Fruit fly (Drosophila melanogaster) whole organism, embryonic: ENCODE data around the gene Ugt305A1.

Experiments
- Adf1 ChIP-seq: fragments of 200-800 bp; sonication (Bioruptor generic); IDR thresholded peaks from 2 replicates; pipeline ENCODE4 v1.3.6; 2022; ENCODE audit warnings: missing biosample characterization, missing genetic modification characterization
- Aef1 ChIP-seq: fragments of 200-800 bp; sonication (Bioruptor generic); IDR thresholded peaks from 3 replicates; pipeline ENCODE4 v1.3.6; 2022; ENCODE audit warnings: missing biosample characterization, missing genetic modification characterization
- Atf3 ChIP-seq: fragments of 200-800 bp; sonication (Bioruptor generic); optimal IDR thresholded peaks from 3 replicates; lab custom pipeline; 2016; ENCODE audit warnings: missing biosample characterization, missing genetic modification characterization
- Blimp-1 ChIP-seq: fragments of 200-800 bp; sonication (Bioruptor generic); optimal IDR thresholded peaks from 3 replicates; lab custom pipeline; 2018; ENCODE audit warnings: missing biosample characterization, missing genetic modification characterization, mild to moderate bottlenecking, moderate library complexity, missing genetic modification reagents
- CG10147 ChIP-seq: fragments of 200-800 bp; sonication (Bioruptor generic); optimal IDR thresholded peaks from 2 replicates; lab custom pipeline; 2019; ENCODE audit warnings: missing biosample characterization, mild to moderate bottlenecking, missing genetic modification characterization, moderate library complexity
- CG10366 ChIP-seq: fragments of 200-800 bp; sonication (Bioruptor generic); IDR thresholded peaks from 2 replicates; pipeline ENCODE4 v1.3.6; 2022; ENCODE audit warnings: missing biosample characterization, missing genetic modification characterization
- CG12155 ChIP-seq: fragments of 200-800 bp; sonication (Bioruptor generic); optimal IDR thresholded peaks from 3 replicates; lab custom pipeline; 2016; ENCODE audit warnings: missing biosample characterization, missing genetic modification characterization
- CG12744 ChIP-seq: fragments of 200-800 bp; sonication (Bioruptor generic); optimal IDR thresholded peaks from 2 replicates; lab custom pipeline; 2016; ENCODE audit warnings: missing biosample characterization, missing genetic modification characterization
- CG13123 ChIP-seq: fragments of 200-800 bp; sonication (Bioruptor generic); optimal IDR thresholded peaks from 2 replicates; lab custom pipeline; 2016; ENCODE audit warnings: missing biosample characterization, missing genetic modification characterization
- CG14014 ChIP-seq: fragments of 200-800 bp; sonication (Bioruptor generic); IDR thresholded peaks from 2 replicates; pipeline ENCODE4 v1.3.6; 2022; ENCODE audit warnings: missing biosample characterization, missing genetic modification characterization
- CG14050 ChIP-seq: fragments of 200-800 bp; sonication (Bioruptor generic); IDR thresholded peaks from 3 replicates; pipeline ENCODE4 v1.3.6; 2022; ENCODE audit warnings: missing biosample characterization, missing genetic modification characterization
- CG15601 ChIP-seq: fragments of 200-800 bp; sonication (Bioruptor generic); optimal IDR thresholded peaks from 3 replicates; lab custom pipeline; 2019; ENCODE audit warnings: missing biosample characterization, mild to moderate bottlenecking, missing genetic modification characterization, moderate library complexity
- CG16779 ChIP-seq: fragments of 200-800 bp; sonication (Bioruptor generic); IDR thresholded peaks from 2 replicates; pipeline ENCODE4 v1.3.6; 2022; ENCODE audit warnings: missing biosample characterization, missing genetic modification characterization
- CG17186 ChIP-seq: fragments of 200-800 bp; sonication (Bioruptor generic); optimal IDR thresholded peaks from 3 replicates; lab custom pipeline; 2017; ENCODE audit warnings: missing biosample characterization, missing genetic modification reagents, missing genetic modification characterization
- CG2199 ChIP-seq: fragments of 200-800 bp; sonication (Bioruptor generic); IDR thresholded peaks from 3 replicates; pipeline ENCODE4 v1.3.6; 2022; ENCODE audit warnings: missing biosample characterization, missing genetic modification characterization
- CG30020 ChIP-seq: fragments of 200-800 bp; optimal IDR thresholded peaks from 2 replicates; lab custom pipeline; 2019; ENCODE audit warnings: missing biosample characterization, mild to moderate bottlenecking, missing genetic modification characterization, moderate library complexity
- CG32532 ChIP-seq: fragments of 200-800 bp; sonication (Bioruptor generic); IDR thresholded peaks from 2 replicates; pipeline ENCODE4 v1.3.6; 2022; ENCODE audit warnings: missing biosample characterization, missing genetic modification characterization
- CG4424 ChIP-seq: fragments of 200-800 bp; sonication (Bioruptor generic); optimal IDR thresholded peaks from 3 replicates; lab custom pipeline; 2016; ENCODE audit warnings: missing biosample characterization, missing genetic modification characterization
- CG4854 ChIP-seq: fragments of 200-800 bp; sonication (Bioruptor generic); optimal IDR thresholded peaks from 2 replicates; lab custom pipeline; 2016; ENCODE audit warnings: missing biosample characterization, missing genetic modification characterization, inconsistent platforms
- CG5245 ChIP-seq: fragments of 200-800 bp; sonication (Bioruptor generic); optimal IDR thresholded peaks from 3 replicates; lab custom pipeline; 2016; ENCODE audit warnings: missing biosample characterization, missing genetic modification characterization
- CG7556 ChIP-seq: fragments of 200-800 bp; sonication (Bioruptor generic); optimal IDR thresholded peaks from 2 replicates; lab custom pipeline; 2017; ENCODE audit warnings: missing biosample characterization, mild to moderate bottlenecking, missing genetic modification characterization
- CG8765 ChIP-seq: fragments of 200-800 bp; sonication (Bioruptor generic); IDR thresholded peaks from 2 replicates; pipeline ENCODE4 v1.3.6; 2022; ENCODE audit warnings: missing biosample characterization, missing genetic modification characterization
- Elba2 ChIP-seq: fragments of 200-800 bp; sonication (Bioruptor generic); optimal IDR thresholded peaks from 3 replicates; lab custom pipeline; 2016; ENCODE audit warnings: missing biosample characterization, missing genetic modification characterization
- Fer2 ChIP-seq: fragments of 200-800 bp; sonication (Bioruptor generic); optimal IDR thresholded peaks from 2 replicates; lab custom pipeline; 2018; ENCODE audit warnings: missing biosample characterization, mild to moderate bottlenecking, missing genetic modification characterization, moderate library complexity
- HLH4C ChIP-seq: fragments of 200-800 bp; sonication (Bioruptor generic); IDR thresholded peaks from 3 replicates; pipeline ENCODE4 v1.3.6; 2022; ENCODE audit warnings: missing biosample characterization, missing genetic modification characterization; ENCODE audit not compliant: partially characterized antibody
- Hand ChIP-seq: fragments of 200-800 bp; sonication (Bioruptor generic); optimal IDR thresholded peaks from 2 replicates; lab custom pipeline; 2017; ENCODE audit warnings: mild to moderate bottlenecking, missing biosample characterization, missing genetic modification reagents, missing genetic modification characterization
- Lhr ChIP-seq: fragments of 200-800 bp; sonication (Bioruptor generic); optimal IDR thresholded peaks from 3 replicates; lab custom pipeline; 2017; ENCODE audit warnings: mild to moderate bottlenecking, missing biosample characterization, missing genetic modification reagents, missing genetic modification characterization
- MBD-R2 ChIP-seq: fragments of 200-800 bp; sonication (Bioruptor generic); IDR thresholded peaks from 2 replicates; pipeline ENCODE4 v1.3.6; 2022; ENCODE audit warnings: missing biosample characterization, missing genetic modification characterization
- Mad ChIP-seq: fragments of 200-800 bp; sonication (Bioruptor generic); optimal IDR thresholded peaks from 2 replicates; lab custom pipeline; 2016; ENCODE audit warnings: missing biosample characterization, missing genetic modification characterization
- Nf-YC ChIP-seq: fragments of 200-800 bp; optimal IDR thresholded peaks from 3 replicates; lab custom pipeline; 2019; ENCODE audit warnings: missing biosample characterization, mild to moderate bottlenecking, missing genetic modification characterization, moderate library complexity
- Six4 ChIP-seq: fragments of 200-800 bp; sonication (Bioruptor generic); optimal IDR thresholded peaks from 2 replicates; lab custom pipeline; 2016; ENCODE audit warnings: missing biosample characterization, missing genetic modification characterization
- Ssrp ChIP-seq: fragments of 200-800 bp; sonication (Bioruptor generic); optimal IDR thresholded peaks from 2 replicates; lab custom pipeline; 2018; ENCODE audit warnings: missing biosample characterization, mild to moderate bottlenecking, missing genetic modification characterization, moderate library complexity
- Taf1 ChIP-seq: fragments of 200-800 bp; sonication (Bioruptor generic); IDR thresholded peaks from 2 replicates; pipeline ENCODE4 v1.3.6; 2022; ENCODE audit warnings: missing biosample characterization, missing genetic modification characterization
- ap ChIP-seq: fragments of 200-800 bp; sonication (Bioruptor generic); IDR thresholded peaks from 2 replicates; pipeline ENCODE4 v1.3.6; 2022; ENCODE audit warnings: missing biosample characterization, missing genetic modification characterization
- cas ChIP-seq: fragments of 200-800 bp; sonication (Bioruptor generic); IDR thresholded peaks from 2 replicates; pipeline ENCODE4 v1.3.6; 2022; ENCODE audit warnings: missing biosample characterization, missing genetic modification characterization
- chif ChIP-seq, 2 experiments: fragments of 200-800 bp; sonication (Bioruptor generic); optimal IDR thresholded peaks; 3 replicates each; lab custom pipeline; 2016; ENCODE audit warnings: missing biosample characterization in 2 of 2, missing genetic modification characterization in 2 of 2
- chinmo ChIP-seq: fragments of 200-800 bp; sonication (Bioruptor generic); IDR thresholded peaks from 4 replicates; pipeline ENCODE4 v1.3.6; 2022; ENCODE audit warnings: missing biosample characterization, missing genetic modification characterization; ENCODE audit not compliant: partially characterized antibody
- h ChIP-seq: fragments of >200 bp; optimal IDR thresholded peaks from 2 replicates; lab custom pipeline; 2017
- inv ChIP-seq: fragments of 200-800 bp; sonication (Bioruptor generic); IDR thresholded peaks from 2 replicates; pipeline ENCODE4 v1.3.6; 2022; ENCODE audit warnings: missing biosample characterization, missing genetic modification characterization; ENCODE audit not compliant: partially characterized antibody
- jing ChIP-seq: fragments of 200-800 bp; sonication (Bioruptor generic); optimal IDR thresholded peaks from 2 replicates; lab custom pipeline; 2018; ENCODE audit warnings: missing biosample characterization, mild to moderate bottlenecking, missing genetic modification characterization
- lilli ChIP-seq: fragments of 200-800 bp; sonication (Bioruptor generic); optimal IDR thresholded peaks from 3 replicates; lab custom pipeline; 2016; ENCODE audit warnings: missing biosample characterization, missing genetic modification characterization
- pum ChIP-seq: fragments of 200-800 bp; sonication (Bioruptor generic); optimal IDR thresholded peaks from 2 replicates; lab custom pipeline; 2016; ENCODE audit warnings: missing biosample characterization, missing genetic modification characterization
- run ChIP-seq: fragments of 200-800 bp; sonication (Bioruptor generic); optimal IDR thresholded peaks from 3 replicates; lab custom pipeline; 2018; ENCODE audit warnings: missing biosample characterization, mild to moderate bottlenecking, missing genetic modification characterization
- schlank ChIP-seq: fragments of 200-800 bp; sonication (Bioruptor generic); optimal IDR thresholded peaks from 2 replicates; lab custom pipeline; 2018; ENCODE audit warnings: missing biosample characterization, mild to moderate bottlenecking, missing genetic modification characterization
- shn ChIP-seq: fragments of 200-800 bp; sonication (Bioruptor generic); optimal IDR thresholded peaks from 3 replicates; lab custom pipeline; 2016; ENCODE audit warnings: missing biosample characterization, missing genetic modification characterization
- so ChIP-seq: fragments of 200-800 bp; sonication (Bioruptor generic); IDR thresholded peaks from 3 replicates; pipeline ENCODE4 v1.3.6; 2022; ENCODE audit warnings: missing biosample characterization, missing genetic modification characterization
- sob ChIP-seq: fragments of 200-800 bp; sonication (Bioruptor generic); IDR thresholded peaks from 2 replicates; pipeline ENCODE4 v1.3.6; 2022; ENCODE audit warnings: missing biosample characterization, missing genetic modification characterization
- toy ChIP-seq: fragments of 200-800 bp; sonication (Bioruptor generic); IDR thresholded peaks from 2 replicates; pipeline ENCODE4 v1.3.6; 2022; ENCODE audit warnings: missing biosample characterization, missing genetic modification characterization
- ttk ChIP-seq: fragments of 200-800 bp; sonication (Bioruptor generic); IDR thresholded peaks from 2 replicates; pipeline ENCODE4 v2.1.2; 2022; ENCODE audit warnings: missing biosample characterization, missing genetic modification characterization
- unc-4 ChIP-seq: fragments of 200-800 bp; sonication (Bioruptor generic); IDR thresholded peaks from 2 replicates; pipeline ENCODE4 v1.3.6; 2022; ENCODE audit warnings: missing biosample characterization, missing genetic modification characterization; ENCODE audit not compliant: partially characterized antibody
- zen ChIP-seq: fragments of 200-800 bp; sonication (Bioruptor generic); optimal IDR thresholded peaks from 3 replicates; lab custom pipeline; 2018; ENCODE audit warnings: missing biosample characterization, mild to moderate bottlenecking, missing genetic modification characterization, moderate library complexity

Gene Ugt305A1

DNA sequence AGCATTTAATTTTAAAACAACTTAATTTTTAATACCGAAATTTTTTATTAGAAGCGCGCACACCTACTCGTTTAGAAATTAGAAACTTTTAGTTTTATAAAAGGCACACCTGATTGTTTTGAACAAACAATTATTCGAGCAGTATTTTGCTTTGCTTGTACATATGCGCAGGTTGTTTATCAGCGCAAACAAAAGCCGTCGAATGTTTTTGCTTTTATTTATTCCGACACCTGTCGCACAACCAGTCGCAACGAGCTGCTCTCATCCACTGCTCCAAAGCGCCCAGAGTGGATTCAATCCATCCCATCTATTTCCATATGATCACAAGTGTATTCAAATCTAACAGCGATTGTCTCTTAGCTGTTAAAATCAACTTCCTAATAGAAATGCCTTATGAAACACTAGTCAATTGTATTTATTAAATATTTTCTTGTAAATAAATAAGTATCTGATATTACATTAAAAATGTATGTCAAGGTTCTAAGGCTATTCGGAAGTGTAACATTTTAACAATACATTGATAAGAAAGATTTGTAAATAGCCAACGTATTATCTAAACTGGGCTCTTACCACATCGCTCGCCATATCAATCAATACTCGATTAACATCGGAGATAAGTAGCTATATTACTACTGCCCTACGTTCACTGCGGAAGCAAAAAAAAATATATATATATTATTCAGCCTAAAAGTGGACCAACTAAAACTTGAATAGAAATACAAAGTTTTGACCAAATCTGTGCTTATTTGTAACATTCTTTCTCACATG lies 33.6 kb upstream of the Ugt305A1 start, which contains the start of gene CG11594 (continued):
- TF ChIP-seq inv (GFP tag; lab: Robert Waterston, UW) (no peak), zen (tag; lab: Kevin White, UChicago) (no peak), chif (GFP tag; optimal IDR thresholded peaks at IDR 0.05; lab: Kevin White, UChicago) (no peak), Mad (GFP tag; lab: Kevin White, UChicago) (no peak), Six4 (GFP tag; lab: Kevin White, UChicago) (no peak), run (tag; lab: Kevin White, UChicago) (no peak), MBD-R2 (GFP tag; lab: Robert Waterston, UW) (no peak), Adf1 (no peak), CG4424 (GFP tag; lab: Kevin White, UChicago) (no peak), Lhr (GFP tag; lab: Kevin White, UChicago) (no peak), schlank (tag; lab: Kevin White, UChicago) (peak; percentile 44), CG5245 (GFP tag; lab: Kevin White, UChicago) (no peak), CG4854 (no peak), Atf3 (GFP tag; lab: Kevin White, UChicago) (no peak), CG30020 (tag; lab: Kevin White, UChicago) (no peak), CG14050 (GFP tag; lab: Robert Waterston, UW) (no peak), lilli (GFP tag; lab: Kevin White, UChicago) (no peak), CG12744 (GFP tag; lab: Kevin White, UChicago) (no peak), Hand (GFP tag; lab: Kevin White, UChicago) (no peak), HLH4C (GFP tag; lab: Robert Waterston, UW) (no peak), CG13123 (no peak), h (lab: Kevin White, UChicago) (no peak), Fer2 (peak; percentile 9), Taf1 (no peak), shn (no peak), Blimp-1 (no peak), so (GFP tag; lab: Robert Waterston, UW) (no peak), ttk (GFP tag; lab: Robert Waterston, UW) (no peak), unc-4 (no peak), CG14014 (GFP tag; lab: Robert Waterston, UW) (peak; percentile 67; the same call in 1 of the 2 replicates), pum (no peak), toy (GFP tag; lab: Robert Waterston, UW) (no peak), chinmo (0 out of 4 replicates have a peak, but pooled peaks have one; percentile 57), CG32532 (GFP tag; lab: Robert Waterston, UW) (peak; percentile 33; the same call in 1 of the 2 replicates), Ssrp (tag; lab: Kevin White, UChicago) (no peak), CG8765 (no peak), CG10366 (peak; percentile 15; the same call in 1 of the 2 replicates), Elba2 (GFP tag; lab: Kevin White, UChicago) (no peak), ap (GFP tag; lab: Robert Waterston, UW) (no peak), Nf-YC (tag; lab: Kevin White, UChicago) (no peak), CG15601 (tag; lab: Kevin White, UChicago) (no peak), cas (GFP tag; lab: Robert Waterston, UW) (no peak), CG12155 (GFP tag; lab: Kevin White, UChicago) (no peak), CG10147 (GFP tag; lab: Kevin White, UChicago) (no peak), sob (peak; percentile 50; the same call in 1 of the 2 replicates), CG17186 (no peak), CG7556 (GFP tag; lab: Kevin White, UChicago) (peak; percentile 12), jing (no peak), CG16779 (no peak), Aef1 (no peak), CG2199 (GFP tag; lab: Robert Waterston, UW) (no peak)
